Worm (Caenorhabditis elegans) whole organism, L1 larva: ENCODE measurements around the gene klf-3.

Source experiments
- aly-2 ChIP-seq: fragments of 150-350 bp; optimal IDR thresholded peaks from 2 replicates; lab custom pipeline; 2014; ENCODE audit warnings: missing biosample characterization, missing genetic modification characterization
- efl-1 ChIP-seq, 4 experiments: fragments of 150-350 bp; optimal IDR thresholded peaks in 3 of 4; peaks in 1 of 4; 1 replicate in 1 of 4; 2 replicates in 3 of 4; lab custom pipeline; 2014; ENCODE audit warnings: missing biosample characterization in 2 of 4, missing genetic modification characterization in 2 of 4, missing genetic modification reagents in 2 of 4
- fkh-4 ChIP-seq: sonication (generic microtip); optimal IDR thresholded peaks from 2 replicates; lab custom pipeline; 2016; ENCODE audit warnings: missing compliant biosample characterization, missing genetic modification characterization, borderline replicate concordance
- hlh-4 ChIP-seq: sonication (generic microtip); optimal IDR thresholded peaks from 2 replicates; lab custom pipeline; 2016; ENCODE audit warnings: mild to moderate bottlenecking, missing genetic modification characterization, missing compliant biosample characterization
- jun-1 ChIP-seq: fragments of 150-350 bp; optimal IDR thresholded peaks from 2 replicates; lab custom pipeline; 2014; ENCODE audit warnings: missing biosample characterization, missing genetic modification reagents, missing genetic modification characterization
- lin-14 ChIP-seq: fragments of 200-800 bp; sonication (Bioruptor generic); optimal IDR thresholded peaks from 2 replicates; lab custom pipeline; 2018; ENCODE audit warnings: mild to moderate bottlenecking, missing genetic modification characterization, moderate library complexity, missing compliant biosample characterization
- nhr-237 ChIP-seq: fragments of 150-350 bp; optimal IDR thresholded peaks from 2 replicates; lab custom pipeline; 2014; ENCODE audit warnings: missing biosample characterization, missing genetic modification characterization
- snpc-4 ChIP-seq: fragments of 150-350 bp; optimal IDR thresholded peaks from 2 replicates; lab custom pipeline; 2014; ENCODE audit warnings: missing biosample characterization, missing genetic modification characterization
- unc-98 ChIP-seq: fragments of 200-800 bp; sonication (Bioruptor generic); IDR thresholded peaks from 2 replicates; pipeline ENCODE4 v1.3.6; 2022; ENCODE audit warnings: missing genetic modification characterization, missing compliant biosample characterization
- ztf-4 ChIP-seq: fragments of 150-350 bp; optimal IDR thresholded peaks from 2 replicates; lab custom pipeline; 2014; ENCODE audit warnings: missing biosample characterization, missing genetic modification characterization

ce11 chrII:6621886-6622285 lies 5.2 kb downstream of the klf-3 start, which contains the start of gene F54H5.3:
- no peak for TF ChIP-seq efl-1 (optimal IDR thresholded peaks at IDR 0.05; lab: Kevin White, UChicago)
- no peak for TF ChIP-seq efl-1 (GFP tag; optimal IDR thresholded peaks at IDR 0.05 in 1 of 2; lab: Kevin White, UChicago)
- TF ChIP-seq jun-1 (tag; lab: Kevin White, UChicago) = no peak
- TF ChIP-seq aly-2 = no peak
- no peak for TF ChIP-seq snpc-4 (tag; lab: Kevin White, UChicago)
- TF ChIP-seq unc-98 = no peak
- TF ChIP-seq lin-14 (GFP tag; lab: Kevin White, UChicago) = no peak
- TF ChIP-seq nhr-237 (tag; lab: Kevin White, UChicago) = no peak
- TF ChIP-seq hlh-4 = no peak
- no peak for TF ChIP-seq ztf-4 (tag; lab: Kevin White, UChicago)
- no peak for TF ChIP-seq fkh-4
